Worm (Caenorhabditis elegans) whole organism, midembryonic: ENCODE data around the gene K06A4.10.

Experiments
- T22C8.4 ChIP-seq: fragments of 200-800 bp; sonication (Bioruptor generic); IDR thresholded peaks from 2 replicates; pipeline ENCODE4 v1.3.6; 2022; ENCODE audit warnings: missing genetic modification characterization, missing compliant biosample characterization
- cog-1 ChIP-seq: sonication (generic microtip); optimal IDR thresholded peaks from 2 replicates; lab custom pipeline; 2016; ENCODE audit warnings: missing genetic modification characterization, missing compliant biosample characterization
- flt-1 ChIP-seq: fragments of 200-800 bp; sonication (Bioruptor generic); IDR thresholded peaks from 2 replicates; pipeline ENCODE4 v1.3.6; 2022; ENCODE audit warnings: missing genetic modification characterization, missing compliant biosample characterization
- klf-2 ChIP-seq: fragments of 200-800 bp; sonication (Bioruptor generic); conservative IDR thresholded peaks from 2 replicates; pipeline ENCODE4 v1.3.6; 2022; ENCODE audit warnings: missing genetic modification reagents, missing genetic modification characterization, missing compliant biosample characterization
- med-1 ChIP-seq: sonication (generic microtip); optimal IDR thresholded peaks from 2 replicates; lab custom pipeline; 2017; ENCODE audit warnings: missing genetic modification characterization, mild to moderate bottlenecking, missing compliant biosample characterization, antibody characterized with exemption, missing genetic modification reagents; ENCODE audit not compliant: insufficient read depth
- ref-1 ChIP-seq: fragments of 200-800 bp; sonication (Bioruptor generic); conservative IDR thresholded peaks from 2 replicates; pipeline ENCODE4 v1.3.6; 2022; ENCODE audit warnings: missing genetic modification reagents, missing genetic modification characterization, missing compliant biosample characterization
- tab-1 ChIP-seq: fragments of 200-800 bp; sonication (Bioruptor generic); IDR thresholded peaks from 2 replicates; pipeline ENCODE4 v1.3.6; 2022; ENCODE audit warnings: missing genetic modification characterization, missing compliant biosample characterization
- ztf-23 ChIP-seq: fragments of 200-800 bp; sonication (Bioruptor generic); IDR thresholded peaks from 2 replicates; pipeline ENCODE4 v1.3.6; 2022; ENCODE audit warnings: missing genetic modification reagents, missing genetic modification characterization, missing compliant biosample characterization
- ztf-29 ChIP-seq: fragments of 200-800 bp; sonication (Bioruptor generic); IDR thresholded peaks from 2 replicates; pipeline ENCODE4 v1.3.6; 2022; ENCODE audit warnings: missing genetic modification reagents, missing genetic modification characterization, missing compliant biosample characterization

K06A4.10 gene

ce11 chrV:9489411-9489810 is at the start of gene K06A4.10:
Gene K06A4.10, minus strand, starts transcription at chrV:9489800.
- TF ChIP-seq flt-1 (GFP tag; lab: Robert Waterston, UW), result no peak
- TF ChIP-seq klf-2 (GFP tag; lab: Robert Waterston, UW), result no peak
- no peak for TF ChIP-seq T22C8.4 (GFP tag; lab: Robert Waterston, UW)
- no peak for TF ChIP-seq ztf-29 (GFP tag; lab: Robert Waterston, UW)

DNA sequence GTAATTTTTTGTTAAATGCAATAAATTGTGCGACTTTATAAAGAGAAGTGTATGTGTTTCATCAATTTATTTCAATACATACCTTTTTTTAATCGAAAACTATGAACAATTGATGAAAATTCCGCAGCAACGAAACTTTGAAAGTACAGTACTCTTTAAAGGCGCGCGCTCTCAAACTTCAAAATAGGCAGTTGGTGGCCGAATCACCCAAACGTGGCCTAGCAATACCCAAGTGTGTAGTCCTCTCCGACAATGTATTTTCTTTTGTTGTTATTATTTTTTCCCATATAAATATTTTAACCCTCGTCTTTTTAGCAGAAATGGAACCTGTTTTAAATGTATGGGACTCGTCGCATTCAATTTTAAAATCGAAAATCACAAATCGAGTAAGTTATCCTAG is 46.9 kb upstream of the K06A4.10 start, which contains the start of gene C50F4.4:
Gene C50F4.4 (plus strand): TSS at position 267 of the 400 bp plus-strand sequence.
- no peak for TF ChIP-seq med-1
- no peak for TF ChIP-seq cog-1
- TF ChIP-seq ztf-23 (GFP tag; lab: Robert Waterston, UW), result 0 out of 2 replicates have a peak, but pooled peaks have one; percentile 15

DNA sequence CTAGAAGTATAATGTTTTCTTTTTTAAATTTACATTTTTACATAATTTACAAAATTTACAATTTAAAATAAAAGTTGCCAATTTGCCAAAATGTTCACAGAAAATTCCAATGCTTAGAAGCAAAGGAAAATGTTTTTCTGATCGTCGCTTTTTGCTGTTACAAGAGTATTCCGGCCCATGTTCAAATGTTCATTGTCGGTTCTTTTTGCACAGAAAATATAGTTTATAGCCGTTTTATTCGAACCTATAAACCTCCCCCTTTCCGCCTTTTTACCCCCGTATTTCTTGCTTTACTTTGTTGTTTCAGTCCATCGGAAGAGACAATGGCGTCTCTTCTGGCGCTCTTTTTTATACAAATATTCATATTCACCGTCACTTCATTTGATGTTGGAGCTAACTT is 45.0 kb upstream of the K06A4.10 start, which contains the start of gene tag-329:
Gene tag-329 (plus strand): TSS at position 301 of the 400 bp plus-strand sequence.
- no peak for TF ChIP-seq tab-1
- TF ChIP-seq ztf-29 (GFP tag; lab: Robert Waterston, UW), result no peak
- TF ChIP-seq cog-1, result no peak
- TF ChIP-seq T22C8.4 (GFP tag; lab: Robert Waterston, UW), result no peak
- TF ChIP-seq ztf-23 (GFP tag; lab: Robert Waterston, UW), result no peak
- no peak for TF ChIP-seq ref-1 (GFP tag; lab: Robert Waterston, UW)
- TF ChIP-seq klf-2 (GFP tag; lab: Robert Waterston, UW), result no peak
- TF ChIP-seq flt-1 (GFP tag; lab: Robert Waterston, UW), result no peak
- TF ChIP-seq med-1, result no peak

DNA sequence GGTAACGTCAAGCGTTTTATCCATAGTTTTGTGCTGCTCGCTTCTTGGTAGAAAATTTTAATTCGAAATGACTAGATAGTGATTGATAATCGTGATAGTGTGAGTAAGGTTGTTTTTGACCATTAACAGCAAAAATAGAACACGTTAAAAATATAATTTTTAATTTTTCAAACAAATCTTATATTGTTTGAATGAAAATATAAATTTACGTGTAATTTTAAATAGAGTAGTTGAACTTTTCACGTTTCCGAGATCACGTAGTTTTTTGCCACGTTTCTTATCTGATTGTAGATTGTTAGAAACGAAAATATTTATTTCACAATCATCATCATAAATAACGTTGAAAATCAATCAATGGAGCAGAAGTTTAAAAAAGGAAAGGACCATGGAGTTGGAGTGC is 41.9 kb upstream of the K06A4.10 start, which contains the start of the genes C50F4.10 and pfk-1.2:
Gene C50F4.10 (minus strand): TSS at position 101 of the 400 bp plus-strand sequence.
Gene pfk-1.2 (plus strand): TSS at position 325 of the 400 bp plus-strand sequence.
- TF ChIP-seq ref-1 (GFP tag; lab: Robert Waterston, UW) (no peak), cog-1 (no peak), klf-2 (GFP tag; lab: Robert Waterston, UW) (no peak), ztf-29 (GFP tag; lab: Robert Waterston, UW) (no peak), tab-1 (no peak), ztf-23 (GFP tag; lab: Robert Waterston, UW) (no peak), T22C8.4 (GFP tag; lab: Robert Waterston, UW) (no peak), flt-1 (GFP tag; lab: Robert Waterston, UW) (no peak), med-1 (no peak)

ce11 chrV:9527984-9528383 is 38.4 kb upstream of the K06A4.10 start:
- TF ChIP-seq cog-1, result no peak
- no peak for TF ChIP-seq ztf-29 (GFP tag; lab: Robert Waterston, UW)
- TF ChIP-seq T22C8.4 (GFP tag; lab: Robert Waterston, UW), result no peak
- TF ChIP-seq klf-2 (GFP tag; lab: Robert Waterston, UW), result no peak
- TF ChIP-seq ref-1 (GFP tag; lab: Robert Waterston, UW), result no peak
- no peak for TF ChIP-seq ztf-23 (GFP tag; lab: Robert Waterston, UW)
- TF ChIP-seq tab-1, result no peak
- TF ChIP-seq flt-1 (GFP tag; lab: Robert Waterston, UW), result no peak
- TF ChIP-seq med-1, result no peak

- TF ChIP-seq tab-1 (no peak), cog-1 (no peak), T22C8.4 (GFP tag; lab: Robert Waterston, UW) (no peak), ref-1 (GFP tag; lab: Robert Waterston, UW) (no peak), flt-1 (GFP tag; lab: Robert Waterston, UW) (no peak), med-1 (no peak), klf-2 (GFP tag; lab: Robert Waterston, UW) (no peak), ztf-23 (GFP tag; lab: Robert Waterston, UW) (no peak), ztf-29 (GFP tag; lab: Robert Waterston, UW) (no peak)
Measured at ce11 chrV:9527337-9527736, 37.7 kb upstream of the K06A4.10 start.

ce11 chrV:9526470-9526869 is 36.9 kb upstream of the K06A4.10 start, which contains the start of gene C50F4.1:
Gene C50F4.1, plus strand, starts transcription at chrV:9526793.
- TF ChIP-seq flt-1 (GFP tag; lab: Robert Waterston, UW), result no peak
- TF ChIP-seq tab-1, result no peak
- TF ChIP-seq med-1, result no peak
- TF ChIP-seq klf-2 (GFP tag; lab: Robert Waterston, UW), result no peak
- TF ChIP-seq cog-1, result no peak
- no peak for TF ChIP-seq ztf-23 (GFP tag; lab: Robert Waterston, UW)

ce11 chrV:9524099-9524498 is 34.5 kb upstream of the K06A4.10 start, which contains the start of gene C50F4.9:
Gene C50F4.9, minus strand, starts transcription at chrV:9524199.
- no peak for TF ChIP-seq flt-1 (GFP tag; lab: Robert Waterston, UW)
- TF ChIP-seq cog-1, result no peak
- no peak for TF ChIP-seq klf-2 (GFP tag; lab: Robert Waterston, UW)
- TF ChIP-seq ref-1 (GFP tag; lab: Robert Waterston, UW), result no peak

ce11 chrV:9521697-9522096 is 32.1 kb upstream of the K06A4.10 start:
- TF ChIP-seq flt-1 (GFP tag; lab: Robert Waterston, UW) (no peak), klf-2 (GFP tag; lab: Robert Waterston, UW) (no peak), med-1 (no peak), ztf-23 (GFP tag; lab: Robert Waterston, UW) (no peak), ref-1 (GFP tag; lab: Robert Waterston, UW) (no peak)

- TF ChIP-seq flt-1 (GFP tag; lab: Robert Waterston, UW) (no peak), cog-1 (no peak), ztf-23 (GFP tag; lab: Robert Waterston, UW) (no peak), ztf-29 (GFP tag; lab: Robert Waterston, UW) (no peak), tab-1 (no peak), med-1 (no peak)
Measured at ce11 chrV:9518832-9519231, 29.2 kb upstream of the K06A4.10 start, which contains the start of gene C50F4.8. Gene C50F4.8, minus strand, starts transcription at chrV:9518859.

ce11 chrV:9516280-9516679 is 26.7 kb upstream of the K06A4.10 start:
- TF ChIP-seq ztf-23 (GFP tag; lab: Robert Waterston, UW), result no peak
- no peak for TF ChIP-seq ref-1 (GFP tag; lab: Robert Waterston, UW)
- no peak for TF ChIP-seq flt-1 (GFP tag; lab: Robert Waterston, UW)
- no peak for TF ChIP-seq klf-2 (GFP tag; lab: Robert Waterston, UW)
- no peak for TF ChIP-seq med-1
- no peak for TF ChIP-seq T22C8.4 (GFP tag; lab: Robert Waterston, UW)
- no peak for TF ChIP-seq ztf-29 (GFP tag; lab: Robert Waterston, UW)
- TF ChIP-seq cog-1, result no peak
- no peak for TF ChIP-seq tab-1
